Worm (Caenorhabditis elegans): ENCODE measurements around the gene Y44A6D.7.

The Y44A6D.7 gene

DNA sequence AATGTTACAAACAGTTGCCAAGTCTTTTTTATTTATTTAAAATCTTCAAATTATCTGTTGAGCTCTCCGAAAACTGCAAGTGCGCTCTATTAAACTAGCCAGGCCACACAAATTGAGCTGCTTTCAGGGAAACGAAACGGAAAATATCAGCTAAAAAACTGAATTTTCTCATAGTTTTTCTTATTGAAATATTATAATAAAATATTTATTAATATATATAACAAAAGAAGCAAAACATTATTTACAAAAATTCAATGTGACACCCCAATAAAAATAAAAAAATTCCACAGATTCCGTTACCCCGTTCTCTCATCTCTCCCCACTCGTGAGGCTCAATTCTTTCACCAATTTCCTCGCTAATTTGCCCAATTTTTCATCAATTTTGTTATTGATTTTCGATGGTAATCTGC, 18.0 kb downstream of the Y44A6D.7 start (continued):
- TF ChIP-seq snu-23 (GFP tag; optimal IDR thresholded peaks at IDR 0.05) (peak; percentile 36), lsy-2 (tag; optimal IDR thresholded peaks at IDR 0.05) (peak in 1 of 2 experiments; percentile 53), unc-98 (GFP tag; IDR thresholded peaks at IDR 0.05) (peak; percentile 74), nhr-28 (tag; optimal IDR thresholded peaks at IDR 0.05) (no peak), efl-1 (optimal IDR thresholded peaks at IDR 0.05) (peak in 1 of 2 experiments; percentile 8), efl-1 (GFP tag; optimal IDR thresholded peaks at IDR 0.05 in 1 of 2) (peak in 1 of 2 experiments; percentile 6), aha-1 (tag; optimal IDR thresholded peaks at IDR 0.05) (no peak)

DNA sequence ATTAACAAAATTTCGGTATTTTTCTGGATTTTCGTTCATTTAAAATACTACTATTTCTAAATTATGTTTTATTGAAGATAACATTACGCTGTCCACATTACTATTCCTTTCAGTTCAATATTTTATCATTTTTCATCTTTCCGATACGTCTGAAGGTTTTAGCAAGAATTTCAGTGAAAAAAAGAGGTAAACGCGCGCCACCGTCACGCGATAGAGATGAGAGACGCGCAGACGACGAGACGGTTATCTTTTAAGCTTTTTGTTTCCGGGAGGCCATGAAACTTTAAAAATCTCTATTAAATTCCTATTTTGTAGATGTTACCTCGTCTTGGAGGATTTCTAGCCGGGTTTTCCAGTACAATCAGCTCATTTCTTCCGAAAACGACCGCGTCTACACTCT, 23.2 kb downstream of the Y44A6D.7 start, which contains the start of gene mrps-12:
mrps-12 (plus strand) TSS at position 316 of the 400 bp plus-strand sequence.
- no peak for TF ChIP-seq lin-13 (GFP tag; optimal IDR thresholded peaks at IDR 0.05)
- TF ChIP-seq efl-1 (optimal IDR thresholded peaks at IDR 0.05) = peak; percentile 12 to 37
- peak in 1 of 2 experiments; percentile 29 for TF ChIP-seq efl-1 (GFP tag; optimal IDR thresholded peaks at IDR 0.05 in 1 of 2)
- no peak for TF ChIP-seq sup-37 (GFP tag; optimal IDR thresholded peaks at IDR 0.05)
- peak; percentile 14 for TF ChIP-seq lin-15B (tag; optimal IDR thresholded peaks at IDR 0.05)
- TF ChIP-seq lsy-2 (tag; optimal IDR thresholded peaks at IDR 0.05) = peak; percentile 7 to 61
- TF ChIP-seq pax-3 (tag; optimal IDR thresholded peaks at IDR 0.05) = no peak
- TF ChIP-seq nhr-71 (tag; optimal IDR thresholded peaks at IDR 0.05) = peak; percentile 35
- TF ChIP-seq rnt-1 (tag; optimal IDR thresholded peaks at IDR 0.05) = peak; percentile 9
- TF ChIP-seq pag-3 (tag; optimal IDR thresholded peaks at IDR 0.05; ENCODE audit: borderline replicate concordance, insufficient read depth) = no peak
- no peak for TF ChIP-seq nhr-84 (tag; optimal IDR thresholded peaks at IDR 0.05)
- TF ChIP-seq dpl-1 (GFP tag; optimal IDR thresholded peaks at IDR 0.05) = peak in 1 of 3 experiments; percentile 15
- peak; percentile 17 to 42 for TF ChIP-seq lin-35 (GFP tag; optimal IDR thresholded peaks at IDR 0.05)
- no peak for TF ChIP-seq ama-1 (optimal IDR thresholded peaks at IDR 0.05)
- TF ChIP-seq fkh-8 (tag; optimal IDR thresholded peaks at IDR 0.05) = no peak

DNA sequence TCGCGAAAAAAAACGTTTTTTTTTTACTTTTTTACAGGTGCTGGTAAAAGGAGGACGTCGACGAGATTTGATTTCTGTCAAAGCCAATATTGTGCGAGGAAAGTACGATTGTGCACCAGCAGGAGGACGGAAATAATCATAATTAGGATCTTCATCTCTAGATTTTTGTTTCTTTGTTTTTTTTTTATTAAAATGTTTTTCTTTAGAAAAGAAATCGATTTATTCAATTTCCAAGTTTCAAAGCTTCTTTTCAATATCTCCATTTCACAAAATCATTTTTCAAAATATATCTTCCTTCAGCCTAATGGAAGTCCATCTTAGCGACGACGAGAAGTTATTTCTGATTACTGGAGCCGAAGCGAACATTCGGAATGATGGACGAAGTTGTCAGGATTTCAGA, 24.0 kb downstream of the Y44A6D.7 start, which contains the start of gene exos-7:
exos-7 (plus strand) TSS at position 301 of the 400 bp plus-strand sequence.
- TF ChIP-seq nhr-85 (tag) (peak; percentile 51), fkh-8 (tag; optimal IDR thresholded peaks at IDR 0.05) (no peak)

ce11 chrV:20841484-20841883, 27.0 kb downstream of the Y44A6D.7 start:
- no peak for TF ChIP-seq nhr-77 (tag; optimal IDR thresholded peaks at IDR 0.05)
- TF ChIP-seq swsn-7 (tag; optimal IDR thresholded peaks at IDR 0.05) = no peak
- no peak for TF ChIP-seq pqm-1 (tag; optimal IDR thresholded peaks at IDR 0.05)
- TF ChIP-seq xbp-1 (tag; optimal IDR thresholded peaks at IDR 0.05) = no peak
- no peak for TF ChIP-seq vab-15 (tag; optimal IDR thresholded peaks at IDR 0.05)
- TF ChIP-seq unc-130 (tag; optimal IDR thresholded peaks at IDR 0.05) = no peak
- TF ChIP-seq C04F5.9 (tag; optimal IDR thresholded peaks at IDR 0.05) = no peak
- no peak for TF ChIP-seq pag-3 (tag; optimal IDR thresholded peaks at IDR 0.05; ENCODE audit: borderline replicate concordance, insufficient read depth)
- no peak for TF ChIP-seq hpl-2 (GFP tag; optimal IDR thresholded peaks at IDR 0.05)
- TF ChIP-seq nhr-90 (tag; optimal IDR thresholded peaks at IDR 0.05; ENCODE audit: poor library complexity) = no peak
- TF ChIP-seq grh-1 (GFP tag; IDR thresholded peaks at IDR 0.05) = no peak

- peak; percentile 74 to 85 for TF ChIP-seq lin-35 (GFP tag; optimal IDR thresholded peaks at IDR 0.05)
- TF ChIP-seq dpl-1 (GFP tag; optimal IDR thresholded peaks at IDR 0.05) = peak; percentile 50 to 71 (median 70)
- peak; percentile 75 for TF ChIP-seq nhr-77 (tag; optimal IDR thresholded peaks at IDR 0.05)
- TF ChIP-seq nhr-11 (tag; optimal IDR thresholded peaks at IDR 0.05) = no peak
- peak; percentile 88 for TF ChIP-seq nhr-47 (tag; optimal IDR thresholded peaks at IDR 0.05)
- no peak for TF ChIP-seq hpl-2 (GFP tag; optimal IDR thresholded peaks at IDR 0.05)
- peak; percentile 85 for TF ChIP-seq nhr-20 (tag; optimal IDR thresholded peaks at IDR 0.05)
- no peak for TF ChIP-seq egl-27 (tag; optimal IDR thresholded peaks at IDR 0.05)
- peak; percentile 77 for TF ChIP-seq dsc-1 (tag; optimal IDR thresholded peaks at IDR 0.05)
- TF ChIP-seq elt-3 (tag; optimal IDR thresholded peaks at IDR 0.05) = peak in 2 of 6 experiments; percentile 34 to 35
- TF ChIP-seq pax-3 (tag; optimal IDR thresholded peaks at IDR 0.05) = peak; percentile 66
- TF ChIP-seq pqm-1 (tag; optimal IDR thresholded peaks at IDR 0.05) = no peak
- TF ChIP-seq unc-62 (GFP tag; optimal IDR thresholded peaks at IDR 0.05) = no peak
- no peak for TF ChIP-seq sup-37 (GFP tag; optimal IDR thresholded peaks at IDR 0.05)
- TF ChIP-seq hlh-17 (GFP tag; optimal IDR thresholded peaks at IDR 0.05; ENCODE audit: borderline replicate concordance) = no peak
- no peak for TF ChIP-seq ama-1 (optimal IDR thresholded peaks at IDR 0.05)
- TF ChIP-seq tbx-2 (tag; optimal IDR thresholded peaks at IDR 0.05) = peak; percentile 78
- TF ChIP-seq lin-14 (GFP tag; optimal IDR thresholded peaks at IDR 0.05) = no peak
- no peak for TF ChIP-seq efl-3 (GFP tag; optimal IDR thresholded peaks at IDR 0.05)
- TF ChIP-seq fos-1 (tag; optimal IDR thresholded peaks at IDR 0.05) = peak; percentile 20
- TF ChIP-seq nhr-84 (tag; optimal IDR thresholded peaks at IDR 0.05) = no peak
- peak; percentile 35 for TF ChIP-seq aha-1 (tag; optimal IDR thresholded peaks at IDR 0.05)
Observed at ce11 chrV:20845524-20846208, 31.1 kb downstream of the Y44A6D.7 start, which contains the start of the genes F31D4.2 and fkb-6. F31D4.2 (minus strand) TSS chrV:20845546. fkb-6 (plus strand) TSS chrV:20846158.

Measured in whole organism, L1 larva.